Worm (Caenorhabditis elegans): ENCODE data around the gene ZC449.8.
A peak's percentile ranks its signal among the peaks of the same experiment; 100 is the strongest.

Gene ZC449.8

DNA sequence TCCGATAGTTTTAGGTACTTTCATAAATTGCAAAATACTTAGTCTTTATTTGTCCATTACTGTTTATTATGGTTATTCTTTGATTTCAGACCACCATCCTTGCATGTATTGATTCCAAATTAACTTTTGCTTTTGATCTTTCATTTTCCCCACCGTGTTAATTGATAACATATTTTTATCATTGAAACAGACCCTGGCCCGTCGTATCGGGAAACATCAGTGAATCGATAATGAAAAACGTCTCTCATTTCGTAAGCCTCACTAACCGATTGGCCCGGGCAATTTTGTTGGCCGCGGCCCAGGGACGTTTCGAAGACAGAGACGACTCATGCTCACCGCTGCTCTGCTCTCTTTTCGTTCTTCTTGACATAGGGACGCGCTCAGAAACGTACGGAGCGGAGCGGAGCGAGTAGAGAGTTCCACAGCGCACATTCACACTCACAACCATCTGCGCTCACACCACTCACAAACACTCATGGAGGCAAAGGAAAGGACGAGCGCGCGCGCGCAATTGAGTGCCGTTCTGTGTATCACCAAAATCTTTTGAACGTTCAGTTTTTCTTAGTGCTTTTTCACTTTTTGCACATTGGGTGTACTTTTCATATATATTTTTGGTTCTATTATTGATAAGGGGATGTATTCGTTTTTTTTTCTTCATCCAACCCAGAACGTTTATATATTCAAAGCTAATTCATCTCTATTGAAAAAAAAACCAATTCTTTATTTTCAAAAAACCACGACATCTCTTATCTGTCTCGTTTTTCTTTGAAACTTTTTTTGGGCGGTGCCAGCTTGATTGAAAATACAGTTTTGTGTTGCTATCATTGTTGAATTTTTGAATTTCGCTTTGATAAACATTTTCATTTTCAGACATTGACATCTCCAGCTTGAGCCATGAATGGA, 48.1 kb downstream of the ZC449.8 start, which contains the start of gene C24H10.2 (continued):
- TF ChIP-seq aha-1 (tag) (peak; percentile 32), fos-1 (tag; optimal IDR thresholded peaks at IDR 0.05) (no peak), lim-7 (GFP tag; IDR thresholded peaks at IDR 0.05) (0 out of 2 replicates have a peak, but pooled peaks have one; percentile 29), T26A8.4 (GFP tag; IDR thresholded peaks at IDR 0.05) (no peak), arid-1 (GFP tag; conservative IDR thresholded peaks at IDR 0.05) (no peak), lsy-2 (tag; optimal IDR thresholded peaks at IDR 0.05) (peak; percentile 50 to 54), ceh-28 (tag; optimal IDR thresholded peaks at IDR 0.05) (peak; percentile 11)

- TF ChIP-seq aha-1 (tag): peak; percentile 56
- TF ChIP-seq ZK546.5 (tag; optimal IDR thresholded peaks at IDR 0.05): no peak
- TF ChIP-seq madf-5 (GFP tag; IDR thresholded peaks at IDR 0.05): no peak
Observed at ce11 chrX:5066570-5066969, 50.7 kb downstream of the ZC449.8 start.
